Worm (Caenorhabditis elegans): ENCODE measurements around the gene T22D1.17.

Gene T22D1.17

ce11 chrIV:6925520-6925919 lies 19.7 kb downstream of the T22D1.17 start:
- no peak for TF ChIP-seq scrt-1 (GFP tag; IDR thresholded peaks at IDR 0.05)
- TF ChIP-seq hmbx-1 (tag; optimal IDR thresholded peaks at IDR 0.05) = no peak
- TF ChIP-seq ceh-13 (GFP tag; optimal IDR thresholded peaks at IDR 0.05) = no peak
- TF ChIP-seq aly-1 (tag; optimal IDR thresholded peaks at IDR 0.05) = no peak
- no peak for TF ChIP-seq B0310.2 (tag; optimal IDR thresholded peaks at IDR 0.05)
- TF ChIP-seq sea-1 (GFP tag; conservative IDR thresholded peaks at IDR 0.05) = no peak
- no peak for TF ChIP-seq hmg-4 (GFP tag; optimal IDR thresholded peaks at IDR 0.05)

ce11 chrIV:6928417-6928816 lies 22.6 kb downstream of the T22D1.17 start, which contains the start of gene cest-6:
TSS of gene cest-6 (minus strand) at chrIV:6928517.
- TF ChIP-seq hmg-4 (GFP tag; optimal IDR thresholded peaks at IDR 0.05) = no peak
- no peak for TF ChIP-seq ceh-36 (tag; optimal IDR thresholded peaks at IDR 0.05)
- no peak for TF ChIP-seq hmbx-1 (tag; optimal IDR thresholded peaks at IDR 0.05)
- no peak for TF ChIP-seq tbx-37 (GFP tag; conservative IDR thresholded peaks at IDR 0.05)
- no peak for TF ChIP-seq B0310.2 (tag; optimal IDR thresholded peaks at IDR 0.05)
- TF ChIP-seq tra-4 (tag; optimal IDR thresholded peaks at IDR 0.05) = no peak

- TF ChIP-seq tra-4 (tag; optimal IDR thresholded peaks at IDR 0.05) (no peak), tbx-11 (GFP tag; IDR thresholded peaks at IDR 0.05) (no peak), ama-1 (optimal IDR thresholded peaks at IDR 0.05) (no peak)
Observed at ce11 chrIV:6937548-6937947, 31.8 kb downstream of the T22D1.17 start, which contains the start of gene npr-12. TSS of gene npr-12 (minus strand) at chrIV:6937648.

- TF ChIP-seq aly-1 (tag; optimal IDR thresholded peaks at IDR 0.05) (no peak), ceh-36 (tag; optimal IDR thresholded peaks at IDR 0.05) (no peak), tbx-37 (GFP tag; conservative IDR thresholded peaks at IDR 0.05) (no peak), sea-1 (GFP tag; conservative IDR thresholded peaks at IDR 0.05) (no peak), F13C5.2 (tag; optimal IDR thresholded peaks at IDR 0.05) (no peak), hmg-4 (GFP tag; optimal IDR thresholded peaks at IDR 0.05) (no peak), B0310.2 (tag; optimal IDR thresholded peaks at IDR 0.05) (no peak), scrt-1 (GFP tag; IDR thresholded peaks at IDR 0.05) (no peak), tra-4 (tag; optimal IDR thresholded peaks at IDR 0.05) (no peak), ceh-13 (GFP tag; optimal IDR thresholded peaks at IDR 0.05) (no peak), ama-1 (optimal IDR thresholded peaks at IDR 0.05) (no peak), ets-7 (tag; optimal IDR thresholded peaks at IDR 0.05) (no peak), hnd-1 (tag; optimal IDR thresholded peaks at IDR 0.05) (no peak), tbx-11 (GFP tag; IDR thresholded peaks at IDR 0.05) (no peak), hmbx-1 (tag; optimal IDR thresholded peaks at IDR 0.05) (no peak), flt-1 (GFP tag; IDR thresholded peaks at IDR 0.05) (no peak)
Observed at ce11 chrIV:6941101-6941500, 35.3 kb downstream of the T22D1.17 start.

DNA sequence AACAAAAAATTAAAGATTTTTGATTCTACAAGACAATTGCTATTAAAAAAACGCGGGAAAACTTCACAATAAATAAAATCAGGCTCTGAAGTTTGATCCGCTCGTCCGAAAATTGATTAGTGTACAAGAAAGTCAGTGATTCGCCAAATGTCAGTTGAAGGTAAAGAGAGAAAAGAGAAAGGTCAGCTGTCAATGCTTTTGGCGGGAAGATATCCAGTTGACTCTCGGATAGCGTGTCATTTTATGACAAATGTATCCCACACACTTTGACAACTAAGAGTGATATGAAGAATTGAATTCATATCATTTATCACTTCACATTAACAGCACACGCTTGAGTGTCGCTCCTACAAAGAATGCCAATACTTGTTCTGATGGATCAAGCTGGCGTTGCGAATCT lies 41.0 kb downstream of the T22D1.17 start:
- TF ChIP-seq sea-1 (GFP tag; conservative IDR thresholded peaks at IDR 0.05) = no peak
- no peak for TF ChIP-seq ama-1 (optimal IDR thresholded peaks at IDR 0.05)
- TF ChIP-seq hmg-4 (GFP tag; optimal IDR thresholded peaks at IDR 0.05) = no peak
- TF ChIP-seq ceh-36 (tag; optimal IDR thresholded peaks at IDR 0.05) = no peak
- no peak for TF ChIP-seq scrt-1 (GFP tag; IDR thresholded peaks at IDR 0.05)
- TF ChIP-seq ceh-13 (GFP tag; optimal IDR thresholded peaks at IDR 0.05) = no peak
- no peak for TF ChIP-seq hmbx-1 (tag; optimal IDR thresholded peaks at IDR 0.05)
- no peak for TF ChIP-seq B0310.2 (tag; optimal IDR thresholded peaks at IDR 0.05)
- no peak for TF ChIP-seq ets-7 (tag; optimal IDR thresholded peaks at IDR 0.05)
- no peak for TF ChIP-seq tbx-11 (GFP tag; IDR thresholded peaks at IDR 0.05)
- TF ChIP-seq aly-1 (tag; optimal IDR thresholded peaks at IDR 0.05) = no peak
- no peak for TF ChIP-seq pes-1 (GFP tag; IDR thresholded peaks at IDR 0.05)

DNA sequence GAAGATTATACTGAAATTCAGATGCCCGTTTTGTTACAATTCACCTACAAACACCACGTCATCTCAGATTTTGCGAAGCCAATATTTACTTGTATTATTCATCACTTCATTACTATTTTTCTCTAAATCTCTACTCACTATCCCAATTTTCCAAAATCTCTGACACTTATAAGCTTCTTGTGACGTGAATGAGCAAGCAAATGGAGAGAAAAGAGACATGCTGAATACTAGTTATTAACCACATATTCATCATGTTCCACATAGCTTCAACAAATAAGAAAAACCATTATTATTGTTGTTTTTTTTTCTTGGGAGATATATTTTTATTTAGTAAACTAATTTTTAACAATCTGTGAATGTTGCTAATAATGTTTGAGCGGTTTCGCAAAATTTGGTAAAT lies 45.5 kb downstream of the T22D1.17 start:
- TF ChIP-seq pes-1 (GFP tag; IDR thresholded peaks at IDR 0.05) (no peak), scrt-1 (GFP tag; IDR thresholded peaks at IDR 0.05) (no peak), flt-1 (GFP tag; IDR thresholded peaks at IDR 0.05) (no peak), tbx-11 (GFP tag; IDR thresholded peaks at IDR 0.05) (no peak), ets-7 (tag; optimal IDR thresholded peaks at IDR 0.05) (no peak), hnd-1 (tag; optimal IDR thresholded peaks at IDR 0.05) (no peak), aly-1 (tag; optimal IDR thresholded peaks at IDR 0.05) (no peak), F13C5.2 (tag; optimal IDR thresholded peaks at IDR 0.05) (no peak), ceh-13 (GFP tag; optimal IDR thresholded peaks at IDR 0.05) (no peak), B0310.2 (tag; optimal IDR thresholded peaks at IDR 0.05) (no peak), tra-4 (tag; optimal IDR thresholded peaks at IDR 0.05) (no peak), tbx-37 (GFP tag; conservative IDR thresholded peaks at IDR 0.05) (no peak), hmbx-1 (tag; optimal IDR thresholded peaks at IDR 0.05) (no peak), hmg-4 (GFP tag; optimal IDR thresholded peaks at IDR 0.05) (no peak)

ce11 chrIV:6954682-6955081 lies 48.9 kb downstream of the T22D1.17 start:
- no peak for TF ChIP-seq hmbx-1 (tag; optimal IDR thresholded peaks at IDR 0.05)
- TF ChIP-seq flt-1 (GFP tag; IDR thresholded peaks at IDR 0.05) = no peak
- no peak for TF ChIP-seq ceh-13 (GFP tag; optimal IDR thresholded peaks at IDR 0.05)
- no peak for TF ChIP-seq sea-1 (GFP tag; conservative IDR thresholded peaks at IDR 0.05)
- TF ChIP-seq tbx-37 (GFP tag; conservative IDR thresholded peaks at IDR 0.05) = no peak
- no peak for TF ChIP-seq aly-1 (tag; optimal IDR thresholded peaks at IDR 0.05)

Measured in whole organism, early embryonic.